Worm (Caenorhabditis elegans): ENCODE data around the gene Y24D9B.1.

ce11 chrIV:4357296-4357695, 40.1 kb downstream of the Y24D9B.1 start, which contains the start of gene sars-2:
- TF ChIP-seq ceh-16 (tag; optimal IDR thresholded peaks at IDR 0.05) = no peak
- no peak for TF ChIP-seq nhr-237 (tag; optimal IDR thresholded peaks at IDR 0.05)
- TF ChIP-seq zag-1 (tag; optimal IDR thresholded peaks at IDR 0.05) = no peak
- TF ChIP-seq ceh-82 (tag; optimal IDR thresholded peaks at IDR 0.05) = no peak
- no peak for TF ChIP-seq nhr-21 (tag; optimal IDR thresholded peaks at IDR 0.05)
- TF ChIP-seq lin-11 (tag; optimal IDR thresholded peaks at IDR 0.05) = no peak
- no peak for TF ChIP-seq fos-1 (tag; optimal IDR thresholded peaks at IDR 0.05)
- TF ChIP-seq unc-62 (GFP tag; optimal IDR thresholded peaks at IDR 0.05) = no peak
- no peak for TF ChIP-seq lin-39 (tag; optimal IDR thresholded peaks at IDR 0.05)
- peak; percentile 49 for TF ChIP-seq C34F6.9 (tag; optimal IDR thresholded peaks at IDR 0.05)
- no peak for TF ChIP-seq ama-1 (optimal IDR thresholded peaks at IDR 0.05)
- TF ChIP-seq aly-2 (tag; optimal IDR thresholded peaks at IDR 0.05) = no peak
